Worm (Caenorhabditis elegans) whole organism, young adult: ENCODE measurements around the gene T18D3.5.

Experiments used
- B0035.1 ChIP-seq: sonication (generic microtip); optimal IDR thresholded peaks from 2 replicates; lab custom pipeline; 2016; ENCODE audit warnings: missing genetic modification characterization, mild to moderate bottlenecking, missing compliant biosample characterization, missing genotype, missing genetic modification reagents
- D2030.7 ChIP-seq: fragments of 200-800 bp; sonication (Bioruptor generic); IDR thresholded peaks from 2 replicates; pipeline ENCODE4 v1.3.6; 2022; ENCODE audit warnings: missing genetic modification reagents, missing genetic modification characterization, missing compliant biosample characterization
- F33H1.4 ChIP-seq: fragments of 200-800 bp; sonication (Bioruptor generic); IDR thresholded peaks from 2 replicates; pipeline ENCODE4 v1.3.6; 2022; ENCODE audit warnings: missing genetic modification reagents, missing genetic modification characterization, missing compliant biosample characterization
- F37B4.10 ChIP-seq: fragments of 200-800 bp; sonication (Bioruptor generic); IDR thresholded peaks from 2 replicates; pipeline ENCODE4 v1.3.6; 2022; ENCODE audit warnings: missing genetic modification characterization, missing compliant biosample characterization
- bed-1 ChIP-seq: fragments of 200-800 bp; sonication (Bioruptor generic); IDR thresholded peaks from 2 replicates; pipeline ENCODE4 v1.3.6; 2022; ENCODE audit warnings: missing genetic modification reagents, missing genetic modification characterization, missing compliant biosample characterization
- cebp-1 ChIP-seq, 2 experiments: fragments of 200-800 bp in 1 of 2; sonication (Bioruptor generic) in 1 of 2; sonication (generic microtip) in 1 of 2; IDR thresholded peaks in 1 of 2; optimal IDR thresholded peaks in 1 of 2; 2 replicates each; pipeline versions ENCODE4 v1.3.6 to Lab custom; 2017 to 2022; ENCODE audit warnings: missing compliant biosample characterization in 2 of 2, missing genetic modification characterization in 2 of 2, mild to moderate bottlenecking in 1 of 2, missing genetic modification reagents in 1 of 2, moderate library complexity in 1 of 2
- cebp-2 ChIP-seq: fragments of 200-800 bp; sonication (Bioruptor generic); IDR thresholded peaks from 2 replicates; pipeline ENCODE4 v1.3.6; 2022; ENCODE audit warnings: missing genetic modification characterization, missing compliant biosample characterization
- die-1 ChIP-seq: sonication (generic microtip); optimal IDR thresholded peaks from 2 replicates; lab custom pipeline; 2016; ENCODE audit warnings: missing genotype, mild to moderate bottlenecking, missing genetic modification characterization, missing compliant biosample characterization
- dox-1 ChIP-seq: fragments of 200-800 bp; sonication (Bioruptor generic); IDR thresholded peaks from 2 replicates; pipeline ENCODE4 v1.3.6; 2022; ENCODE audit warnings: missing genetic modification reagents, missing genetic modification characterization, missing compliant biosample characterization
- dpl-1 ChIP-seq: fragments of 150-350 bp; optimal IDR thresholded peaks from 2 replicates; lab custom pipeline; 2014; ENCODE audit warnings: missing biosample characterization, missing genetic modification reagents, missing genetic modification characterization
- efl-1 ChIP-seq: fragments of 150-350 bp; optimal IDR thresholded peaks from 2 replicates; lab custom pipeline; 2014; ENCODE audit warnings: missing biosample characterization, missing genetic modification reagents, missing genetic modification characterization
- egl-44 ChIP-seq: fragments of 200-800 bp; sonication (Bioruptor generic); IDR thresholded peaks from 2 replicates; pipeline ENCODE4 v1.3.6; 2022; ENCODE audit warnings: missing genetic modification reagents, missing genetic modification characterization, missing compliant biosample characterization
- egrh-3 ChIP-seq: fragments of 200-800 bp; sonication (Bioruptor generic); IDR thresholded peaks from 2 replicates; pipeline ENCODE4 v1.3.6; 2022; ENCODE audit warnings: missing genetic modification reagents, missing genetic modification characterization, missing compliant biosample characterization
- fkh-3 ChIP-seq: sonication (generic microtip); optimal IDR thresholded peaks from 2 replicates; lab custom pipeline; 2016; ENCODE audit warnings: mild to moderate bottlenecking, missing genetic modification characterization, missing compliant biosample characterization
- gei-17 ChIP-seq: fragments of 200-800 bp; sonication (Bioruptor generic); optimal IDR thresholded peaks from 2 replicates; lab custom pipeline; 2018; ENCODE audit warnings: mild to moderate bottlenecking, missing genetic modification characterization, missing compliant biosample characterization
- him-1 ChIP-seq: sonication (generic microtip); optimal IDR thresholded peaks from 2 replicates; lab custom pipeline; 2016; ENCODE audit warnings: missing genotype, missing genetic modification reagents, missing genetic modification characterization, missing compliant biosample characterization
- hlh-26 ChIP-seq: fragments of 200-800 bp; sonication (Bioruptor generic); conservative IDR thresholded peaks from 2 replicates; pipeline ENCODE4 v1.3.6; 2022; ENCODE audit warnings: missing genetic modification reagents, missing genetic modification characterization, missing compliant biosample characterization
- hmg-1.2 ChIP-seq: fragments of 200-800 bp; sonication (Bioruptor generic); IDR thresholded peaks from 2 replicates; pipeline ENCODE4 v1.3.6; 2022; ENCODE audit warnings: missing genetic modification reagents, missing genetic modification characterization, missing compliant biosample characterization
- lag-1 ChIP-seq: fragments of 200-800 bp; sonication (Bioruptor generic); IDR thresholded peaks from 2 replicates; pipeline ENCODE4 v1.3.6; 2022; ENCODE audit warnings: missing genetic modification reagents, missing genetic modification characterization, missing compliant biosample characterization
- let-526 ChIP-seq: fragments of 200-800 bp; sonication (Bioruptor generic); IDR thresholded peaks from 2 replicates; pipeline ENCODE4 v1.3.6; 2022; ENCODE audit warnings: missing genetic modification reagents, missing genetic modification characterization, missing compliant biosample characterization
- madf-10 ChIP-seq: sonication (generic microtip); optimal IDR thresholded peaks from 2 replicates; lab custom pipeline; 2016; ENCODE audit warnings: mild to moderate bottlenecking, missing genetic modification characterization, missing compliant biosample characterization
- madf-3 ChIP-seq: fragments of 200-800 bp; sonication (Bioruptor generic); IDR thresholded peaks from 2 replicates; pipeline ENCODE4 v1.3.6; 2022; ENCODE audit warnings: missing genetic modification reagents, missing genetic modification characterization, missing compliant biosample characterization
- mcd-1 ChIP-seq: fragments of 200-800 bp; sonication (Bioruptor generic); IDR thresholded peaks from 2 replicates; pipeline ENCODE4 v1.3.6; 2022; ENCODE audit warnings: missing genetic modification reagents, missing genetic modification characterization, missing compliant biosample characterization
- mel-28 ChIP-seq: sonication (generic microtip); optimal IDR thresholded peaks from 2 replicates; lab custom pipeline; 2016; ENCODE audit warnings: borderline replicate concordance, mild to moderate bottlenecking, missing genetic modification characterization, missing compliant biosample characterization
- nfya-1 ChIP-seq: sonication (generic microtip); optimal IDR thresholded peaks from 2 replicates; lab custom pipeline; 2017; ENCODE audit warnings: antibody characterized with exemption, missing compliant biosample characterization, missing genetic modification characterization, borderline replicate concordance; ENCODE audit not compliant: insufficient read depth
- nfyb-1 ChIP-seq: fragments of 200-800 bp; sonication (Bioruptor generic); IDR thresholded peaks from 2 replicates; pipeline ENCODE4 v1.3.6; 2022; ENCODE audit warnings: missing genetic modification reagents, missing genetic modification characterization, missing compliant biosample characterization
- nhr-27 ChIP-seq: fragments of 200-800 bp; sonication (Bioruptor generic); optimal IDR thresholded peaks from 2 replicates; lab custom pipeline; 2018; ENCODE audit warnings: mild to moderate bottlenecking, missing genetic modification characterization, moderate library complexity, missing compliant biosample characterization
- nhr-80 ChIP-seq: sonication (generic microtip); optimal IDR thresholded peaks from 2 replicates; lab custom pipeline; 2016; ENCODE audit warnings: missing genetic modification characterization, missing compliant biosample characterization
- nhr-90 ChIP-seq: sonication (generic microtip); optimal IDR thresholded peaks from 2 replicates; lab custom pipeline; 2016; ENCODE audit warnings: missing genotype, mild to moderate bottlenecking, missing genetic modification characterization, missing compliant biosample characterization
- pha-4 ChIP-seq: fragments of 150-350 bp; sonication (generic microtip); optimal IDR thresholded peaks from 2 replicates; lab custom pipeline; 2014; ENCODE audit warnings: missing biosample characterization, missing genetic modification reagents, missing genetic modification characterization
- rec-8 ChIP-seq, 2 experiments: sonication (generic microtip); optimal IDR thresholded peaks; 2 replicates each; lab custom pipeline; 2016; ENCODE audit warnings: mild to moderate bottlenecking in 2 of 2, missing genetic modification characterization in 2 of 2, missing genetic modification reagents in 2 of 2, missing genotype in 2 of 2, missing biosample characterization in 1 of 2, missing compliant biosample characterization in 1 of 2, moderate library complexity in 1 of 2
- sea-2 ChIP-seq: fragments of 200-800 bp; sonication (Bioruptor generic); IDR thresholded peaks from 2 replicates; pipeline ENCODE4 v1.3.6; 2022; ENCODE audit warnings: missing genetic modification characterization, missing compliant biosample characterization
- xnd-1 ChIP-seq: sonication (generic microtip); optimal IDR thresholded peaks from 2 replicates; lab custom pipeline; 2016; ENCODE audit warnings: missing genotype, missing genetic modification reagents, missing genetic modification characterization, missing compliant biosample characterization
- ztf-22 ChIP-seq: fragments of 200-800 bp; sonication (Bioruptor generic); optimal IDR thresholded peaks from 2 replicates; lab custom pipeline; 2018; ENCODE audit warnings: mild to moderate bottlenecking, missing genetic modification characterization, moderate library complexity, missing compliant biosample characterization

Gene T18D3.5

ce11 chrX:12430309-12430708 is 33.3 kb upstream of the T18D3.5 start, which contains the start of gene med-1:
med-1 (plus strand) TSS chrX:12430609.
- no peak for TF ChIP-seq him-1 (tag; lab: Kevin White, UChicago)
- no peak for TF ChIP-seq rec-8 (tag; optimal IDR thresholded peaks at IDR 0.05; lab: Kevin White, UChicago)
- no peak for TF ChIP-seq gei-17 (GFP tag; lab: Kevin White, UChicago)
- no peak for TF ChIP-seq egrh-3
- TF ChIP-seq sea-2 (GFP tag; lab: Robert Waterston, UW), result no peak
- no peak for TF ChIP-seq ztf-22 (GFP tag; lab: Kevin White, UChicago)
- TF ChIP-seq fkh-3, result no peak
- TF ChIP-seq mel-28 (tag; lab: Kevin White, UChicago), result no peak
- no peak for TF ChIP-seq egl-44 (GFP tag; lab: Robert Waterston, UW)
- no peak for TF ChIP-seq die-1 (tag; lab: Kevin White, UChicago)
- no peak for TF ChIP-seq lag-1 (GFP tag; lab: Robert Waterston, UW)
- no peak for TF ChIP-seq dpl-1 (GFP tag; lab: Kevin White, UChicago)
- no peak for TF ChIP-seq nfyb-1 (GFP tag; lab: Robert Waterston, UW)

DNA sequence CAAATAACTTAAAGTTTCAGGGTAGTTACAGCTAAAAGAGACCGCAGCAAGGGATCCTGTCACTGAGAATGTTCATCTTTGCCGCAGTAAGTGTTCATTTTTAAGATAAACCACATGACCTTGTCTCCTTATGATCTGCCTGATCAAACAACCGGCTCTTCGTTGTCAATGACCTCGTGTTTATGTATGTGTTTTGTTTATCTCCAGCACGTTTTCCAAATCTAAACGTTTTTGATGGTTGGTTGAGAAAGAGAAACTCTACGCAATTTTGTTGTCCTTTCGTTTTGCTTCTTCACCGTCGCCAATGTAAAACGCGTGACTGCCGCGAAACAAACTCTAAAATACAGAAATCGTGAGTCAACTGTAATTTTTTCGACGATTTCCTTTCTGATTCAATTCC is 29.5 kb upstream of the T18D3.5 start, which contains the start of gene tsct-1:
tsct-1 (plus strand) TSS at position 12 of the 400 bp plus-strand sequence.
- TF ChIP-seq nhr-90 (tag; lab: Kevin White, UChicago) (no peak), mcd-1 (GFP tag; lab: Robert Waterston, UW) (no peak), let-526 (no peak), dox-1 (GFP tag; lab: Robert Waterston, UW) (no peak), nfya-1 (tag; lab: Kevin White, UChicago) (no peak), F37B4.10 (GFP tag; lab: Robert Waterston, UW) (no peak), madf-10 (no peak), B0035.1 (tag; lab: Kevin White, UChicago) (no peak), hlh-26 (GFP tag; lab: Robert Waterston, UW) (no peak), hmg-1.2 (no peak), xnd-1 (tag; lab: Kevin White, UChicago) (no peak), madf-3 (GFP tag; lab: Robert Waterston, UW) (no peak), bed-1 (GFP tag; lab: Robert Waterston, UW) (no peak), efl-1 (no peak)
- TF ChIP-seq, all 124 proteins: peak for 0

ce11 chrX:12435246-12435645 is 28.4 kb upstream of the T18D3.5 start:
- TF ChIP-seq F33H1.4 (GFP tag; lab: Robert Waterston, UW), result no peak
- peak; percentile 53 for TF ChIP-seq nhr-80 (tag; lab: Kevin White, UChicago)
- TF ChIP-seq cebp-1 (GFP tag; IDR thresholded peaks at IDR 0.05; lab: Robert Waterston, UW), result no peak
- peak; percentile 17 for TF ChIP-seq cebp-1 (tag; optimal IDR thresholded peaks at IDR 0.05; lab: Kevin White, UChicago)
- TF ChIP-seq nhr-27 (tag; lab: Kevin White, UChicago), result no peak
- TF ChIP-seq cebp-2 (GFP tag; lab: Robert Waterston, UW), result no peak

DNA sequence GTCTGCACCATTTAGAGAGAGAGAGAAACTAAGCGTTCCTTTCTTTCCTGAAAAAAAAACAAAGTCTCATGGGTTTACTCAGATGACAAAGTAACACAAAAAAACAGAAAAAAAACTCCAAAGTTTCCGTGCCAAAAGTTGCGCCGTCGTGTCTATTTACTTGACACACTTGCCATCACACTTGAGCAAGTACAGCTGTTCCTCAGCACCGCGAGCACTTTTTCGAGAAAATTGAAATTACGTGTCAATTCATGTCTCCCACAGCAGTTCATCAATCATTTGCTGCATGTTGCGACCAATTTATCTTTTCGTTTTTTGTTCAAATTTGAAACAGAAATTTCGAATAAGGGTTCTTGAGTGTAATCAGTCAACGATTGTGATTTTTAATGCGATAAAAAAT is 27.1 kb upstream of the T18D3.5 start:
- no peak for TF ChIP-seq mcd-1 (GFP tag; lab: Robert Waterston, UW)
- TF ChIP-seq D2030.7, result no peak
- peak; percentile 17 for TF ChIP-seq pha-4 (tag; lab: Kevin White, UChicago)
- TF ChIP-seq, all 124 proteins: peak for 1
